Worm (Caenorhabditis elegans) whole organism, late embryonic: ENCODE results near the gene sra-26.
A peak's percentile ranks its signal among the peaks of the same experiment; 100 is the strongest.

Experiments used
- K02D7.2 ChIP-seq: sonication (generic microtip); optimal IDR thresholded peaks from 2 replicates; lab custom pipeline; 2017; ENCODE audit warnings: mild to moderate bottlenecking, missing genetic modification characterization, missing compliant biosample characterization
- K09A11.1 ChIP-seq: sonication (generic microtip); optimal IDR thresholded peaks from 2 replicates; lab custom pipeline; 2017; ENCODE audit warnings: antibody characterized with exemption, mild to moderate bottlenecking, missing genetic modification characterization, missing compliant biosample characterization; ENCODE audit not compliant: insufficient read depth
- ceh-14 ChIP-seq: sonication (generic microtip); optimal IDR thresholded peaks from 2 replicates; lab custom pipeline; 2016; ENCODE audit warnings: missing genotype, missing genetic modification characterization, missing compliant biosample characterization
- ceh-18 ChIP-seq: sonication (generic microtip); optimal IDR thresholded peaks from 2 replicates; lab custom pipeline; 2016; ENCODE audit warnings: missing genetic modification characterization, missing compliant biosample characterization
- ceh-19 ChIP-seq: fragments of 200-800 bp; sonication (Bioruptor generic); optimal IDR thresholded peaks from 2 replicates; lab custom pipeline; 2018; ENCODE audit warnings: mild to moderate bottlenecking, missing genetic modification characterization, missing compliant biosample characterization
- ceh-22 ChIP-seq: sonication (generic microtip); optimal IDR thresholded peaks from 2 replicates; lab custom pipeline; 2017; ENCODE audit warnings: missing biosample characterization, missing genetic modification characterization
- ceh-30 ChIP-seq: fragments of 150-350 bp; optimal IDR thresholded peaks from 2 replicates; lab custom pipeline; 2014; ENCODE audit warnings: missing biosample characterization, missing genetic modification characterization
- ceh-48 ChIP-seq: sonication (generic microtip); optimal IDR thresholded peaks from 2 replicates; lab custom pipeline; 2016; ENCODE audit warnings: missing genetic modification characterization, inconsistent platforms, missing compliant biosample characterization
- dmd-4 ChIP-seq: sonication (generic microtip); optimal IDR thresholded peaks from 2 replicates; lab custom pipeline; 2016; ENCODE audit warnings: borderline replicate concordance, missing genetic modification characterization, missing compliant biosample characterization
- elt-2 ChIP-seq: sonication (generic microtip); optimal IDR thresholded peaks from 2 replicates; lab custom pipeline; 2016; ENCODE audit warnings: missing genetic modification reagents, missing genetic modification characterization, missing compliant biosample characterization
- elt-4 ChIP-seq: sonication (generic microtip); optimal IDR thresholded peaks from 2 replicates; lab custom pipeline; 2016; ENCODE audit warnings: missing genetic modification characterization, missing compliant biosample characterization
- ets-4 ChIP-seq: sonication (generic microtip); optimal IDR thresholded peaks from 2 replicates; lab custom pipeline; 2016; ENCODE audit warnings: missing genetic modification characterization, missing compliant biosample characterization
- fax-1 ChIP-seq: sonication (generic microtip); optimal IDR thresholded peaks from 2 replicates; lab custom pipeline; 2016; ENCODE audit warnings: missing genotype, missing genetic modification characterization, missing compliant biosample characterization
- fkh-10 ChIP-seq: fragments of 150-350 bp; optimal IDR thresholded peaks from 2 replicates; lab custom pipeline; 2014; ENCODE audit warnings: missing biosample characterization, missing genetic modification reagents, missing genetic modification characterization
- gmeb-2 ChIP-seq: sonication (generic microtip); optimal IDR thresholded peaks from 2 replicates; lab custom pipeline; 2016; ENCODE audit warnings: missing genetic modification characterization, inconsistent platforms, missing compliant biosample characterization
- hlh-13 ChIP-seq: fragments of 200-800 bp; sonication (Bioruptor generic); optimal IDR thresholded peaks from 2 replicates; lab custom pipeline; 2018; ENCODE audit warnings: mild to moderate bottlenecking, missing genetic modification characterization, missing compliant biosample characterization
- hlh-15 ChIP-seq: sonication (generic microtip); optimal IDR thresholded peaks from 2 replicates; lab custom pipeline; 2016; ENCODE audit warnings: missing genetic modification characterization, missing compliant biosample characterization
- hlh-6 ChIP-seq: sonication (generic microtip); optimal IDR thresholded peaks from 2 replicates; lab custom pipeline; 2016; ENCODE audit warnings: missing genotype, missing genetic modification characterization, missing compliant biosample characterization
- hlh-8 ChIP-seq: sonication (generic microtip); optimal IDR thresholded peaks from 2 replicates; lab custom pipeline; 2016; ENCODE audit warnings: missing genotype, missing genetic modification characterization, missing compliant biosample characterization
- lim-6 ChIP-seq: sonication (generic microtip); optimal IDR thresholded peaks from 2 replicates; lab custom pipeline; 2016; ENCODE audit warnings: missing genetic modification characterization, missing compliant biosample characterization
- nfya-1 ChIP-seq: sonication (generic microtip); optimal IDR thresholded peaks from 2 replicates; lab custom pipeline; 2017; ENCODE audit warnings: missing genetic modification characterization, mild to moderate bottlenecking, missing compliant biosample characterization, antibody characterized with exemption, moderate library complexity
- odd-2 ChIP-seq: sonication (generic microtip); optimal IDR thresholded peaks from 2 replicates; lab custom pipeline; 2017; ENCODE audit warnings: antibody characterized with exemption, mild to moderate bottlenecking, missing genetic modification characterization, missing compliant biosample characterization
- pag-3 ChIP-seq: sonication (generic microtip); optimal IDR thresholded peaks from 2 replicates; lab custom pipeline; 2016; ENCODE audit warnings: missing compliant biosample characterization, missing genetic modification characterization, borderline replicate concordance
- pha-4 ChIP-seq: fragments of 150-350 bp; optimal IDR thresholded peaks from 2 replicates; lab custom pipeline; 2018; ENCODE audit warnings: missing biosample characterization, missing genetic modification reagents, missing genetic modification characterization
- sox-2 ChIP-seq: fragments of 200-800 bp; sonication (Bioruptor generic); IDR thresholded peaks from 2 replicates; pipeline ENCODE4 v1.3.6; 2022; ENCODE audit warnings: missing genetic modification reagents, missing genetic modification characterization, missing compliant biosample characterization
- tbx-7 ChIP-seq: sonication (generic microtip); optimal IDR thresholded peaks from 2 replicates; lab custom pipeline; 2016; ENCODE audit warnings: missing genotype, missing genetic modification characterization, missing compliant biosample characterization
- unc-55 ChIP-seq: sonication (generic microtip); optimal IDR thresholded peaks from 2 replicates; lab custom pipeline; 2017; ENCODE audit warnings: missing biosample characterization, missing genetic modification reagents, missing genetic modification characterization
- unc-86 ChIP-seq: sonication (generic microtip); optimal IDR thresholded peaks from 2 replicates; lab custom pipeline; 2016; ENCODE audit warnings: missing genetic modification characterization, missing compliant biosample characterization
- zip-5 ChIP-seq: sonication (generic microtip); optimal IDR thresholded peaks from 2 replicates; lab custom pipeline; 2016; ENCODE audit warnings: missing genetic modification characterization, missing compliant biosample characterization
- ztf-16 ChIP-seq: sonication (generic microtip); optimal IDR thresholded peaks from 2 replicates; lab custom pipeline; 2017; ENCODE audit warnings: missing genetic modification characterization, missing compliant biosample characterization

Gene sra-26

ce11 chrII:6665908-6666307 is 14.3 kb upstream of the sra-26 start:
- no peak for TF ChIP-seq ceh-18
- no peak for TF ChIP-seq unc-86 (tag; lab: Kevin White, UChicago)
- TF ChIP-seq ceh-19: no peak
- TF ChIP-seq ceh-22 (tag; lab: Kevin White, UChicago): no peak
- no peak for TF ChIP-seq elt-4 (tag; lab: Kevin White, UChicago)
- no peak for TF ChIP-seq elt-2 (tag; lab: Kevin White, UChicago)
- TF ChIP-seq nfya-1 (tag; lab: Kevin White, UChicago): no peak
- no peak for TF ChIP-seq pha-4
- TF ChIP-seq dmd-4: no peak
- TF ChIP-seq K02D7.2 (tag; lab: Kevin White, UChicago): no peak
- TF ChIP-seq ceh-14 (tag; lab: Kevin White, UChicago): no peak
- TF ChIP-seq ets-4 (tag; lab: Kevin White, UChicago): no peak
- no peak for TF ChIP-seq hlh-13 (GFP tag; lab: Kevin White, UChicago)
- no peak for TF ChIP-seq unc-55 (GFP tag; lab: Kevin White, UChicago)

ce11 chrII:6663799-6664198 is 12.2 kb upstream of the sra-26 start:
- no peak for TF ChIP-seq hlh-6 (tag; lab: Kevin White, UChicago)
- TF ChIP-seq sox-2: no peak
- no peak for TF ChIP-seq tbx-7 (tag; lab: Kevin White, UChicago)

ce11 chrII:6661211-6661610 is 9.6 kb upstream of the sra-26 start, which contains the start of gene T19D12.2:
Gene T19D12.2, plus strand, starts transcription at chrII:6661335.
- peak; percentile 18 for TF ChIP-seq elt-2 (tag; lab: Kevin White, UChicago)
- TF ChIP-seq gmeb-2 (tag; lab: Kevin White, UChicago): no peak

- TF ChIP-seq fkh-10 (no peak), ceh-48 (tag; lab: Kevin White, UChicago) (no peak), unc-55 (GFP tag; lab: Kevin White, UChicago) (no peak), zip-5 (no peak), K09A11.1 (tag; lab: Kevin White, UChicago) (no peak)
Measured at ce11 chrII:6658766-6659165, 7.1 kb upstream of the sra-26 start, which contains the start of gene T19D12.10. Gene T19D12.10, minus strand, starts transcription at chrII:6658866.

ce11 chrII:6654284-6654683 is 2.7 kb upstream of the sra-26 start, which contains the start of gene T19D12.9:
Gene T19D12.9, minus strand, starts transcription at chrII:6654384.
- no peak for TF ChIP-seq ceh-18
- no peak for TF ChIP-seq lim-6
- no peak for TF ChIP-seq ztf-16 (tag; lab: Kevin White, UChicago)

- no peak for TF ChIP-seq pag-3 (tag; lab: Kevin White, UChicago)
- TF ChIP-seq odd-2 (tag; lab: Kevin White, UChicago): no peak
Measured at ce11 chrII:6649026-6649425, 2.6 kb downstream of the sra-26 start, which contains the start of gene oig-8. Gene oig-8, minus strand, starts transcription at chrII:6649126.

ce11 chrII:6646903-6647302 is 4.7 kb downstream of the sra-26 start:
- TF ChIP-seq ceh-30 (no peak), hlh-8 (no peak), fax-1 (tag; lab: Kevin White, UChicago) (no peak), hlh-15 (tag; lab: Kevin White, UChicago) (no peak)
- TF ChIP-seq, all 69 proteins: peak for 0
